Worm (Caenorhabditis elegans): ENCODE results near the gene col-169.

col-169 gene

DNA sequence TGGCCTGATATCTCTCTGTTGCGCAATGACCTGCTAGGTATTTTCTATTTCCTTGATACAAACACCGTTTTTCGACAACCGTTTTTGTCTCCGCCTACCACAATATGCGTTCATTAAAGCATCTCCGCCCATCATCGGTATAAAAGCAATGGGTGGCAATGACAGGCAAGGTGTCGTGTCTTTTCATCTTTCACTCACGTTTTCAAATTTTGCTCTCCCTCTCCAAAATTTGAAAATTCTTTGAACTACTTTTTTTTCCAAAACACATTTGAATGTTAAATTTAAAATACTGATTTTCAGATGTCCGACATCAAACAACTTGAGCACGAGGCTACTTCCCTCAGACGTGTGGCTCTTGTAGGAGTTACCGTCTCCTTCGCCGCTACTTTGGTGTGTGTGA, at the start of gene col-169:
Gene col-169 (plus strand): TSS at position 301 of the 400 bp plus-strand sequence.
- peak; percentile 84 for TF ChIP-seq aha-1 (tag)
- TF ChIP-seq dpl-1 (GFP tag; optimal IDR thresholded peaks at IDR 0.05) = no peak

DNA sequence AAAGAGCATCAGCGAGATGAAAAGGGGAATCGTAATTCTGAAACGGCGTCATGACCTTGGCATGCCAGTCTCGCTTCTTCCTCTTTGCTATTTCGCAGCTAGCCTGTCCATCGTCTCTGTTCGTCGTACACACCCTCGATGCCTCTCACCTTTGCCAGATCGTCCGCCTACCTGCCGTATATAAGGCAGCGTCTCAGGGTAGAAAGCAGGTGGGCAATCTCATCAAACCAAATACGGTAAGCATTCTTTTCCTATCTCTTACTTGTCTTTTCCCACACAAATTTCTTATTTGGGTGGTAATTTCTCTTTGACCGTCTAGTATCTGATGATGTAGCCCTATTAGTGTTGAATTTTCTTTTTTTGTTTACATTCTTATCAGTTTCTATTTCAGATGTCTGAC, 49.3 kb upstream of the col-169 start, which contains the start of gene col-166:
Gene col-166 (plus strand): TSS at position 392 of the 400 bp plus-strand sequence.
- no peak for TF ChIP-seq dmd-6 (GFP tag; IDR thresholded peaks at IDR 0.05)
- TF ChIP-seq madf-9 (GFP tag; conservative IDR thresholded peaks at IDR 0.05) = no peak
- TF ChIP-seq ZK546.5 (tag; optimal IDR thresholded peaks at IDR 0.05) = no peak
- TF ChIP-seq zip-2 (tag; optimal IDR thresholded peaks at IDR 0.05) = no peak
- TF ChIP-seq F26F4.8 (GFP tag; conservative IDR thresholded peaks at IDR 0.05) = no peak
- TF ChIP-seq ceh-62 (tag; optimal IDR thresholded peaks at IDR 0.05) = no peak
- TF ChIP-seq pqm-1 (tag; optimal IDR thresholded peaks at IDR 0.05) = no peak
- no peak for TF ChIP-seq lin-39 (tag; optimal IDR thresholded peaks at IDR 0.05)
- no peak for TF ChIP-seq ZK337.2 (GFP tag; IDR thresholded peaks at IDR 0.05)
- no peak for TF ChIP-seq nhr-111 (GFP tag; optimal IDR thresholded peaks at IDR 0.05)
- TF ChIP-seq lin-29 (GFP tag; IDR thresholded peaks at IDR 0.05) = no peak
- no peak for TF ChIP-seq mdt-29 (GFP tag; IDR thresholded peaks at IDR 0.05)
- no peak for TF ChIP-seq egl-27 (tag; optimal IDR thresholded peaks at IDR 0.05)
- TF ChIP-seq ceh-44 (GFP tag; IDR thresholded peaks at IDR 0.05) = no peak
- TF ChIP-seq daf-12 (tag; optimal IDR thresholded peaks at IDR 0.05) = no peak
- no peak for TF ChIP-seq spr-1 (tag; optimal IDR thresholded peaks at IDR 0.05)
- peak; percentile 41 for TF ChIP-seq hlh-11 (tag; optimal IDR thresholded peaks at IDR 0.05)
- TF ChIP-seq mxl-3 (GFP tag; optimal IDR thresholded peaks at IDR 0.05) = peak; percentile 22
- TF ChIP-seq lim-7 (GFP tag; IDR thresholded peaks at IDR 0.05) = 0 out of 2 replicates have a peak, but pooled peaks have one; percentile 20
- no peak for TF ChIP-seq ceh-32 (tag; optimal IDR thresholded peaks at IDR 0.05; ENCODE audit: poor library complexity)
- TF ChIP-seq ama-1 (optimal IDR thresholded peaks at IDR 0.05) = peak; percentile 75
- peak in 1 of 2 experiments; percentile 6 for TF ChIP-seq mdl-1 (tag; optimal IDR thresholded peaks at IDR 0.05)
- no peak for TF ChIP-seq lir-3 (tag; optimal IDR thresholded peaks at IDR 0.05)
- TF ChIP-seq mep-1 (tag; optimal IDR thresholded peaks at IDR 0.05) = peak; percentile 32
- TF ChIP-seq rbr-2 (tag; optimal IDR thresholded peaks at IDR 0.05) = peak; percentile 11
- no peak for TF ChIP-seq nhr-10 (tag; optimal IDR thresholded peaks at IDR 0.05)
- TF ChIP-seq hif-1 (tag; optimal IDR thresholded peaks at IDR 0.05) = no peak
- TF ChIP-seq T26A8.4 (GFP tag; IDR thresholded peaks at IDR 0.05) = no peak
- TF ChIP-seq aha-1 (tag) = no peak
- TF ChIP-seq snpc-1.2 (GFP tag; IDR thresholded peaks at IDR 0.05) = no peak
- no peak for TF ChIP-seq arid-1 (GFP tag; conservative IDR thresholded peaks at IDR 0.05)
- TF ChIP-seq Y48G9A.11 (GFP tag; IDR thresholded peaks at IDR 0.05) = no peak
- no peak for TF ChIP-seq zip-11 (GFP tag; IDR thresholded peaks at IDR 0.05)
- TF ChIP-seq ceh-82 (tag; optimal IDR thresholded peaks at IDR 0.05) = no peak
- TF ChIP-seq spr-3 (GFP tag; optimal IDR thresholded peaks at IDR 0.05) = no peak
- TF ChIP-seq daf-8 (GFP tag; IDR thresholded peaks at IDR 0.05) = no peak
- no peak for TF ChIP-seq egl-43 (GFP tag; IDR thresholded peaks at IDR 0.05)
- TF ChIP-seq daf-16 (GFP tag; optimal IDR thresholded peaks at IDR 0.05) = no peak
- no peak for TF ChIP-seq daf-16 (tag; optimal IDR thresholded peaks at IDR 0.05)
- TF ChIP-seq jun-1 (tag; optimal IDR thresholded peaks at IDR 0.05) = no peak
- no peak for TF ChIP-seq hmg-1.1 (GFP tag; IDR thresholded peaks at IDR 0.05)
- no peak for TF ChIP-seq dpl-1 (GFP tag; optimal IDR thresholded peaks at IDR 0.05)
- TF ChIP-seq tag-97 (GFP tag; IDR thresholded peaks at IDR 0.05) = no peak

All from whole organism, L4 larva.